Fruit fly (Drosophila melanogaster) whole organism, embryonic: ENCODE measurements around the gene velo.

Source experiments
- Dek ChIP-seq: fragments of 200-800 bp; sonication (Bioruptor generic); optimal IDR thresholded peaks from 3 replicates; lab custom pipeline; 2019; ENCODE audit warnings: missing biosample characterization, mild to moderate bottlenecking, missing genetic modification characterization, moderate library complexity
- Hr51 ChIP-seq, 2 experiments: fragments of 200-800 bp; sonication (Bioruptor generic); optimal IDR thresholded peaks; 2 replicates in 1 of 2; 3 replicates in 1 of 2; lab custom pipeline; 2016 to 2018; ENCODE audit warnings: missing biosample characterization in 2 of 2, missing genetic modification characterization in 2 of 2, mild to moderate bottlenecking in 1 of 2, moderate library complexity in 1 of 2
- wek ChIP-seq: fragments of 200-800 bp; sonication (Bioruptor generic); optimal IDR thresholded peaks from 3 replicates; lab custom pipeline; 2018; ENCODE audit warnings: missing biosample characterization, mild to moderate bottlenecking, missing genetic modification characterization, moderate library complexity

DNA sequence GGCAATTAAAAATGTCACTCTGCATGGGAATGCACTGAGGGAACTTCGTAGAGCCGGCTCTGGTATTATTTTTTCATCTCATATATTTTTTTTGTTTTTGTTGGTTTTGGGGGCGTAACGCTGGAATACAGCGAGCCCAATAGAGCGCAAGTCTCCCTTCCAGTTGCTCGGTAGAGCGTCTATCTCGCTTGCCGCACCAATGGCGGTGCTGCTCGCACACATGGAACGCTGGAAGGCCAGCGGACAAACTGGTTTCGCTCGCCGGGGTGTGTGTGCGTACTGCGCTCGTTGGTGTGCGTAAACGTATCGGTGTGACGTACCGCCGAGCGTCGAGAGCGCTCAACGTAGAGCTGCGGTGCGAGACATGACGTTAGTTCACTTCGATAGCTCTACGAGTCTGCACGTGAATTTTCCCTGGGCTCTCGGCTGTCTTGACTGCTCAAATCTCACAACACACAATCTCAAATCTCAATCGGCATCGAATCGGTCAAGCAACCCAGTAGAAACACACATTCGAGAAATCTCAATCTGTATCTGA is 37.3 kb upstream of the velo start, which contains the start of gene vvl:
- peak; percentile 11 for TF ChIP-seq wek (GFP tag; lab: Kevin White, UChicago)
- TF ChIP-seq Hr51 (GFP tag; optimal IDR thresholded peaks at IDR 0.05; lab: Kevin White, UChicago): no peak
- TF ChIP-seq Dek (tag; lab: Kevin White, UChicago): no peak
